Worm (Caenorhabditis elegans) whole organism, mixed stage, embryonic: ENCODE measurements around the gene vha-6.

Experiments used
- M03D4.4 ChIP-seq: sonication (generic microtip); optimal IDR thresholded peaks from 2 replicates; lab custom pipeline; 2017; ENCODE audit warnings: mild to moderate bottlenecking, missing genetic modification characterization, missing compliant biosample characterization
- bed-3 ChIP-seq: fragments of 200-800 bp; sonication (Bioruptor generic); optimal IDR thresholded peaks from 3 replicates; lab custom pipeline; 2018; ENCODE audit warnings: mild to moderate bottlenecking, missing genetic modification characterization, moderate library complexity, missing compliant biosample characterization
- blmp-1 ChIP-seq: fragments of 150-350 bp; optimal IDR thresholded peaks from 2 replicates; lab custom pipeline; 2014; ENCODE audit warnings: missing biosample characterization, missing genetic modification characterization
- ceh-39 ChIP-seq: fragments of 150-350 bp; optimal IDR thresholded peaks from 2 replicates; lab custom pipeline; 2014; ENCODE audit warnings: missing biosample characterization, missing genetic modification characterization
- ceh-43 ChIP-seq: fragments of 200-800 bp; sonication (Bioruptor generic); optimal IDR thresholded peaks from 2 replicates; lab custom pipeline; 2018; ENCODE audit warnings: mild to moderate bottlenecking, missing genetic modification characterization, moderate library complexity, missing compliant biosample characterization
- ces-1 ChIP-seq: fragments of 150-350 bp; optimal IDR thresholded peaks from 2 replicates; lab custom pipeline; 2014; ENCODE audit warnings: missing biosample characterization, missing genetic modification reagents, missing genetic modification characterization
- cnd-1 ChIP-seq: fragments of 200-800 bp; sonication (Bioruptor generic); optimal IDR thresholded peaks from 2 replicates; lab custom pipeline; 2018; ENCODE audit warnings: mild to moderate bottlenecking, missing genetic modification characterization, missing compliant biosample characterization
- drap-1 ChIP-seq: fragments of 200-800 bp; sonication (Bioruptor generic); optimal IDR thresholded peaks from 3 replicates; lab custom pipeline; 2018; ENCODE audit warnings: mild to moderate bottlenecking, missing genetic modification characterization, missing compliant biosample characterization
- elt-1 ChIP-seq: sonication (generic microtip); optimal IDR thresholded peaks from 2 replicates; lab custom pipeline; 2017; ENCODE audit warnings: missing genetic modification characterization, mild to moderate bottlenecking, missing compliant biosample characterization, antibody characterized with exemption, moderate library complexity, borderline replicate concordance; ENCODE audit not compliant: insufficient read depth
- elt-3 ChIP-seq: fragments of 150-350 bp; optimal IDR thresholded peaks from 2 replicates; lab custom pipeline; 2014; ENCODE audit warnings: missing biosample characterization, missing genetic modification characterization
- flh-1 ChIP-seq: fragments of 200-800 bp; sonication (Bioruptor generic); optimal IDR thresholded peaks from 2 replicates; lab custom pipeline; 2018; ENCODE audit warnings: mild to moderate bottlenecking, missing genetic modification characterization, moderate library complexity, missing compliant biosample characterization
- ham-2 ChIP-seq: fragments of 200-800 bp; sonication (Bioruptor generic); optimal IDR thresholded peaks from 2 replicates; lab custom pipeline; 2018; ENCODE audit warnings: mild to moderate bottlenecking, missing genetic modification characterization, missing compliant biosample characterization
- hlh-1 ChIP-seq: fragments of 150-350 bp; optimal IDR thresholded peaks from 2 replicates; lab custom pipeline; 2014; ENCODE audit warnings: missing biosample characterization, missing genetic modification reagents, missing genetic modification characterization
- lin-13 ChIP-seq: fragments of 150-350 bp; optimal IDR thresholded peaks from 2 replicates; lab custom pipeline; 2014; ENCODE audit warnings: missing biosample characterization, missing genetic modification characterization
- lin-32 ChIP-seq: fragments of 200-800 bp; sonication (Bioruptor generic); optimal IDR thresholded peaks from 2 replicates; lab custom pipeline; 2018; ENCODE audit warnings: mild to moderate bottlenecking, missing genetic modification characterization, missing compliant biosample characterization
- lsy-2 ChIP-seq: fragments of 150-350 bp; optimal IDR thresholded peaks from 2 replicates; lab custom pipeline; 2014; ENCODE audit warnings: missing biosample characterization, missing genetic modification characterization
- mab-5 ChIP-seq: fragments of 150-350 bp; optimal IDR thresholded peaks from 2 replicates; lab custom pipeline; 2014; ENCODE audit warnings: missing biosample characterization, missing genetic modification characterization
- mls-2 ChIP-seq: sonication (generic microtip); optimal IDR thresholded peaks from 2 replicates; lab custom pipeline; 2016; ENCODE audit warnings: mild to moderate bottlenecking, missing genetic modification characterization, moderate library complexity, missing compliant biosample characterization
- nhr-12 ChIP-seq: fragments of 150-350 bp; optimal IDR thresholded peaks from 2 replicates; lab custom pipeline; 2014; ENCODE audit warnings: missing biosample characterization, missing genetic modification characterization
- nhr-2 ChIP-seq: fragments of 150-350 bp; optimal IDR thresholded peaks from 2 replicates; lab custom pipeline; 2014; ENCODE audit warnings: missing biosample characterization, missing genetic modification characterization
- nhr-237 ChIP-seq: fragments of 150-350 bp; optimal IDR thresholded peaks from 2 replicates; lab custom pipeline; 2014; ENCODE audit warnings: missing biosample characterization, missing genetic modification characterization
- nhr-76 ChIP-seq: sonication (generic microtip); optimal IDR thresholded peaks from 2 replicates; lab custom pipeline; 2017; ENCODE audit warnings: missing biosample characterization, missing genetic modification characterization
- pha-4 ChIP-seq: fragments of 150-350 bp; optimal IDR thresholded peaks from 2 replicates; lab custom pipeline; 2018; ENCODE audit warnings: missing biosample characterization, missing genetic modification reagents, missing genetic modification characterization
- sem-2 ChIP-seq: fragments of 200-800 bp; sonication (Bioruptor generic); optimal IDR thresholded peaks from 2 replicates; lab custom pipeline; 2018; ENCODE audit warnings: mild to moderate bottlenecking, missing genetic modification characterization, missing compliant biosample characterization
- snpc-4 ChIP-seq: fragments of 150-350 bp; optimal IDR thresholded peaks from 2 replicates; lab custom pipeline; 2014; ENCODE audit warnings: missing biosample characterization, missing genetic modification characterization
- sptf-1 ChIP-seq: sonication (generic microtip); optimal IDR thresholded peaks from 2 replicates; lab custom pipeline; 2017; ENCODE audit warnings: mild to moderate bottlenecking, missing genetic modification characterization, moderate library complexity, missing compliant biosample characterization
- tbx-8 ChIP-seq: fragments of 200-800 bp; sonication (Bioruptor generic); optimal IDR thresholded peaks from 2 replicates; lab custom pipeline; 2018; ENCODE audit warnings: mild to moderate bottlenecking, missing genetic modification characterization, moderate library complexity, missing compliant biosample characterization
- unc-120 ChIP-seq: sonication (generic microtip); optimal IDR thresholded peaks from 2 replicates; lab custom pipeline; 2017; ENCODE audit warnings: missing genetic modification characterization, missing compliant biosample characterization; ENCODE audit not compliant: poor library complexity, severe bottlenecking
- unc-39 ChIP-seq: fragments of 150-350 bp; optimal IDR thresholded peaks from 2 replicates; lab custom pipeline; 2014; ENCODE audit warnings: missing biosample characterization, missing genetic modification characterization
- unc-62 ChIP-seq: fragments of 150-350 bp; optimal IDR thresholded peaks from 2 replicates; lab custom pipeline; 2014; ENCODE audit warnings: missing biosample characterization, missing genetic modification reagents, missing genetic modification characterization
- zip-8 ChIP-seq: fragments of 150-350 bp; optimal IDR thresholded peaks from 2 replicates; lab custom pipeline; 2014; ENCODE audit warnings: missing biosample characterization, missing genetic modification characterization
- ztf-11 ChIP-seq: fragments of 150-350 bp; optimal IDR thresholded peaks from 2 replicates; lab custom pipeline; 2014; ENCODE audit warnings: missing biosample characterization, missing genetic modification characterization

vha-6 gene

DNA sequence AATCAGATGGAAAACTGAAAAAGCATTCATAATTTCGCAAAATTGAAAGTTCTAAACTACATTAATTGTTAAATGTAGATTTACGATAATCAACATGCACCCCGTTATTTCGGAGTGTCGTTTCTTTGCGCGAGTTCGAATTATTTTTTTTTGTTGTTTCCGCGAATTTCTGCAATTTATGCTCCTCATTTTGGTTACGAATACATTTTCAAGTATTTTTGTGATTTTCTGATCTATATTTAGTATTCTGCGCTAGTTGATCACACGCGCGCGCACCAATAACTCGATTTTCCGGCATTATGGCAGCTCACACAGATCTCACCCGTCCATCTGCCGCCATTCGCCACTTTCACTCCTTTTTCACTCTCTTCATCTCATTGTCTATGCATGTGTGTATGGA is 2.0 kb upstream of the vha-6 start, which contains the start of gene VW02B12L.2:
VW02B12L.2 (minus strand) TSS at position 65 of the 400 bp plus-strand sequence.
- peak; percentile 94 for TF ChIP-seq ces-1 (GFP tag; lab: Kevin White, UChicago)
- peak; percentile 42 for TF ChIP-seq ham-2 (GFP tag; lab: Kevin White, UChicago)
- TF ChIP-seq hlh-1 (tag; lab: Kevin White, UChicago): no peak
- TF ChIP-seq cnd-1 (tag; lab: Kevin White, UChicago): peak; percentile 3
- TF ChIP-seq bed-3 (GFP tag; lab: Kevin White, UChicago): no peak
- no peak for TF ChIP-seq snpc-4 (tag; lab: Kevin White, UChicago)
- TF ChIP-seq lin-13 (tag; lab: Kevin White, UChicago): peak; percentile 5
- peak; percentile 45 for TF ChIP-seq lin-32 (GFP tag; lab: Kevin White, UChicago)
- no peak for TF ChIP-seq lsy-2
- no peak for TF ChIP-seq tbx-8
- TF ChIP-seq, all 35 proteins: peak for 5

DNA sequence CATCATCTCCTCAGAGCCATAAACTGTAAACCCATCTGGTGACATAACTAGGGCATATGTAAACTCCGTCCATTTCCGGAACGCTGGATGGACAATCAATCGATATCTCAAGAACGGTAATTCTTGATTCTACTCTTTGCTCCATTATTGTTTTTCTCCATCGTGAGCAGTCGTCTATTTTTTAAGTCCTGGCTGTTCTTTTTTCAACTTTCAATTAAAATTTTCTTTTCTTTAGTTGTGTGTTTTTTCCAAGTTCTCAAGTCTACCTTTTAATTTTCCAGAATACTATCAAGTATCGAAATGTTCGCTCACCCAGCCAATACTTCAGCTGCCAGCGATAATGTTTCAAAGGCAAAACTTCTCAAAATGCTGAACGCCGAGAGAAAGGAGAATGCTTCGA is 4.3 kb downstream of the vha-6 start, which contains the start of gene C05D12.5:
C05D12.5 (plus strand) TSS at position 301 of the 400 bp plus-strand sequence.
- no peak for TF ChIP-seq lin-32 (GFP tag; lab: Kevin White, UChicago)
- TF ChIP-seq lin-13 (tag; lab: Kevin White, UChicago): no peak
- TF ChIP-seq snpc-4 (tag; lab: Kevin White, UChicago): no peak
- TF ChIP-seq sptf-1 (tag; lab: Kevin White, UChicago): no peak
- TF ChIP-seq unc-62: no peak
- no peak for TF ChIP-seq ztf-11
- no peak for TF ChIP-seq ceh-43
- TF ChIP-seq flh-1: no peak
- TF ChIP-seq sem-2 (GFP tag; lab: Kevin White, UChicago): no peak
- TF ChIP-seq tbx-8: no peak
- no peak for TF ChIP-seq drap-1 (GFP tag; lab: Kevin White, UChicago)
- TF ChIP-seq zip-8 (tag; lab: Kevin White, UChicago): no peak
- no peak for TF ChIP-seq elt-3 (tag; lab: Kevin White, UChicago)
- TF ChIP-seq hlh-1 (tag; lab: Kevin White, UChicago): no peak
- TF ChIP-seq pha-4 (tag; lab: Kevin White, UChicago): no peak
- no peak for TF ChIP-seq M03D4.4 (tag; lab: Kevin White, UChicago)
- no peak for TF ChIP-seq nhr-2 (tag; lab: Kevin White, UChicago)
- no peak for TF ChIP-seq lsy-2
- TF ChIP-seq ham-2 (GFP tag; lab: Kevin White, UChicago): no peak
- TF ChIP-seq ceh-39: no peak
- TF ChIP-seq, all 35 proteins: peak for 0

DNA sequence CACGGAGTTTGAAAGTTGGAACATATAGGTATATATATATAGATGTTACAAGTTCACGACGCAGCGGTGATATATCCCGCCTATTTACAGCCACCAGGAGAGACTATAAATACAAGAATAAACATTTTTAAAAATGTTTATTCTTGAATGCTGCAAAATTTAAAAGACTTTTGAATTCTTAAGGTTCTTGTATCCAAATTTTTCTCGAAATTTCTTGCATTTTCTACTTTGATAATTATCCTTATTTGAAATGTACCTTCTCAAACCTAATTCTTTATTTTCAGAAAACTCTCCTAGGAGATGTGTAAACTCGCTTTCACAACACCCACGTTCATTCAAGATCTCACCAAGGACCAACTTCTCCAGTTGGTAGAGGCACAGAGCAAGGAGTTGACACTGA is 6.7 kb downstream of the vha-6 start, which contains the start of gene C05D12.4:
C05D12.4 (plus strand) TSS at position 301 of the 400 bp plus-strand sequence.
- TF ChIP-seq tbx-8 (no peak), nhr-237 (no peak), snpc-4 (tag; lab: Kevin White, UChicago) (no peak), cnd-1 (tag; lab: Kevin White, UChicago) (no peak), ztf-11 (no peak), drap-1 (GFP tag; lab: Kevin White, UChicago) (no peak), elt-1 (tag; lab: Kevin White, UChicago) (no peak), hlh-1 (tag; lab: Kevin White, UChicago) (no peak)
- TF ChIP-seq, all 35 proteins: peak for 0

DNA sequence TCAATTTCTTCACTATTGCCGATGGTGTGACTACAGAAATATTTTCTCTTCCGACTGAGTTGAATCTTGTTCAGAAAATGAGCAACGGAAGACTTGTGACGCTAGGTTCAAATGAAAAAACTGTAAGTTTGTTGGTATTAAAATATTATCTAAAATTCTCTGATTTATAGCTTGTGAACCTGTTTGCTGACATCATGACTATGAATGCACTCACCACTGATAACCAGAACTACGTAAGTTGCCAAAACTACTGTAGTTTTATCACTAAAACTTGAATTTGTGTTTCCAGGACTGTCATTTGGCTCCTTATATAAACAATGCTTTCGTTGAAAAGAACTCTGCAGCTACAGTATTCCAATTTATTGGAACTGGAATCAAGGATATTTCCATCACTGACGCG is 9.7 kb downstream of the vha-6 start:
- TF ChIP-seq tbx-8 (no peak), bed-3 (GFP tag; lab: Kevin White, UChicago) (no peak), drap-1 (GFP tag; lab: Kevin White, UChicago) (no peak), lin-32 (GFP tag; lab: Kevin White, UChicago) (no peak), ham-2 (GFP tag; lab: Kevin White, UChicago) (no peak), unc-39 (tag; lab: Kevin White, UChicago) (no peak), mls-2 (tag; lab: Kevin White, UChicago) (no peak), nhr-12 (no peak), hlh-1 (tag; lab: Kevin White, UChicago) (no peak), elt-3 (tag; lab: Kevin White, UChicago) (no peak), nhr-237 (no peak), ceh-39 (no peak)
- TF ChIP-seq, all 35 proteins: peak for 0

DNA sequence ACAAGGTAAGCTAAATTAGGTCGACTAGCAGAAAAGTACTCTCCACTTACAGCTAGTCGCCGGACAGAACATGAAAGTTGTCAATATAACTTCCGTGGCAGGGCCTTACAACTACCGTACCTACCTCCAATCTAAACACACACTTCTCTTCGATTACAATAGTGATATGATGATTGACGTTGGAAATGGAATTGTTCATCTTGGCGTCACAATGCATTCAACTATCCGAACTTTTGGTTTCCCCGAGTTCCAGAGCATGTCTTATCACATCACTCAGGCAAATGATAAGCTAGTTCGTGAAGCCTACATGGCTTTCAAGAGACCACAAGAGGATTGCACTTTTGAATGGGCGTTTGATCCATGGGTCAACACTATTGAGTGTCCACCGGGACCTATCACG is 10.9 kb downstream of the vha-6 start:
- TF ChIP-seq nhr-76 (tag; lab: Kevin White, UChicago) (no peak), sem-2 (GFP tag; lab: Kevin White, UChicago) (no peak), ces-1 (GFP tag; lab: Kevin White, UChicago) (no peak), M03D4.4 (tag; lab: Kevin White, UChicago) (no peak), pha-4 (tag; lab: Kevin White, UChicago) (no peak), tbx-8 (no peak), mab-5 (tag; lab: Kevin White, UChicago) (no peak), unc-120 (tag; lab: Kevin White, UChicago) (no peak), blmp-1 (tag; lab: Kevin White, UChicago) (no peak), bed-3 (GFP tag; lab: Kevin White, UChicago) (no peak), ztf-11 (no peak), drap-1 (GFP tag; lab: Kevin White, UChicago) (no peak), nhr-2 (tag; lab: Kevin White, UChicago) (no peak), nhr-12 (no peak)
